Fruit fly (Drosophila melanogaster): ENCODE results near the gene CG3397.

CG3397 gene

DNA sequence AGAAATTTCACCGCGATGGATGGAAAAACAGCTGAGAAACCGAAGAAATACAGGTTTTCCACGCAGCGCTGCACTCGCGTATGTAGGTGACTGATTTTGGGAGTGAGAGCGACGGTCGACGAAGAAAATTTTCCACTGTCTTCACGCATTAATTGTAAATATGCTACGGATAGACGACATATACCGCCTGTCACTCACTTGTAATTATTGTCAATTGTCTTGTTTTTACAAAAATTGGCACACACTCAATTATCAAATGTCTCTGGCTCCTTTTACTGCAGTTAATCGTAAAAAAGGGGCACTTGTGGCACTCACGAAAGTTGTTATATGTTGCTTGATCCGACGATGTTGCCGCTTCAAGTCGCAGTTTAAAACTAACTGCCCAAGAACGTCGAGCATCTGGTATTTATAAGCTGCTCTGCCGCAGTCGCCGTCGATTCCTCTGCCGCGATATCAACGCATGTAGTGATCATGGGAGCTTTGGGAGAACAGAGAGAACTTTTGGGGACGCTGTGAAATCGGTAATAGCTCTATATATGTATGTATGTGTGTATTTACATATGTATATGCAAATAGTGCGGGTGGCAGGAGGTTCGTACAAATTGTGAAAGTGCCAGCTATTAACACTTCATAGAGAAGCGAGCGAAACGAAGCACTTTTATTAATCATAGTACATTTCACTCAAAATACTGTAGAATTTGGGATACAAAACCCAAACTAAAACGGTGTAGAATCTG lies 8.8 kb upstream of the CG3397 start, which contains the start of gene mfas (continued):
- peak; percentile 6; the same call in 1 of the 3 replicates for TF ChIP-seq zen2 (GFP tag; IDR thresholded peaks at IDR 0.05; ENCODE audit: partially characterized antibody)
- no peak for TF ChIP-seq Ets97D (GFP tag; optimal IDR thresholded peaks at IDR 0.05)
- 0 out of 2 replicates have a peak, but pooled peaks have one; percentile 6 for TF ChIP-seq ara (GFP tag; IDR thresholded peaks at IDR 0.05)
- no peak for TF ChIP-seq hkb (optimal IDR thresholded peaks at IDR 0.05)
- peak; percentile 47 for TF ChIP-seq hkb (GFP tag; IDR thresholded peaks at IDR 0.05)
- no peak for TF ChIP-seq shn (GFP tag; optimal IDR thresholded peaks at IDR 0.05)
- no peak for TF ChIP-seq Rfx (GFP tag; IDR thresholded peaks at IDR 0.05)
- TF ChIP-seq PHDP (tag; optimal IDR thresholded peaks at IDR 0.05) = peak; percentile 15
- peak; percentile 43 for TF ChIP-seq CG2875 (GFP tag; optimal IDR thresholded peaks at IDR 0.05)
- no peak; the same call in 1 of the 2 replicates for TF ChIP-seq CG14014 (GFP tag; IDR thresholded peaks at IDR 0.05)
- TF ChIP-seq CG14710 (tag; optimal IDR thresholded peaks at IDR 0.05) = no peak
- peak; percentile 25 for TF ChIP-seq unpg (GFP tag; optimal IDR thresholded peaks at IDR 0.05)
- TF ChIP-seq sim (GFP tag; IDR thresholded peaks at IDR 0.05) = no peak
- TF ChIP-seq tin (GFP tag; optimal IDR thresholded peaks at IDR 0.05) = no peak
- TF ChIP-seq inv (GFP tag; IDR thresholded peaks at IDR 0.05; ENCODE audit: partially characterized antibody) = no peak
- 0 out of 3 replicates have a peak, but pooled peaks have one; percentile 27 for TF ChIP-seq otp (GFP tag; IDR thresholded peaks at IDR 0.05)
- TF ChIP-seq CG7786 (GFP tag; optimal IDR thresholded peaks at IDR 0.05) = no peak
- peak; percentile 29 for TF ChIP-seq mirr (GFP tag; optimal IDR thresholded peaks at IDR 0.05)
- no peak for TF ChIP-seq CG10654 (GFP tag; optimal IDR thresholded peaks at IDR 0.05)
- no peak for TF ChIP-seq crol (GFP tag; IDR thresholded peaks at IDR 0.05)
- TF ChIP-seq CG17359 (tag; optimal IDR thresholded peaks at IDR 0.05) = peak; percentile 34

- no peak for TF ChIP-seq Nf-YA (GFP tag; IDR thresholded peaks at IDR 0.05)
- no peak for TF ChIP-seq CG1647 (GFP tag; optimal IDR thresholded peaks at IDR 0.05)
- TF ChIP-seq CG31224 (GFP tag; IDR thresholded peaks at IDR 0.05) = no peak
- peak; percentile 10 for TF ChIP-seq CG12071 (GFP tag; optimal IDR thresholded peaks at IDR 0.05)
- TF ChIP-seq exex (tag; optimal IDR thresholded peaks at IDR 0.05) = no peak
- no peak for TF ChIP-seq Hey (tag; optimal IDR thresholded peaks at IDR 0.05)
- peak; percentile 5 for TF ChIP-seq lab (GFP tag; optimal IDR thresholded peaks at IDR 0.05)
- TF ChIP-seq Rfx (GFP tag; IDR thresholded peaks at IDR 0.05) = 0 out of 2 replicates have a peak, but pooled peaks have one; percentile 20
- peak; percentile 5 for TF ChIP-seq PHDP (tag; optimal IDR thresholded peaks at IDR 0.05)
- peak; percentile 45 for TF ChIP-seq Med (GFP tag)
- peak; percentile 52 for TF ChIP-seq ATbp (GFP tag; optimal IDR thresholded peaks at IDR 0.05)
- 0 out of 3 replicates have a peak, but pooled peaks have one; percentile 30 for TF ChIP-seq C15 (GFP tag; IDR thresholded peaks at IDR 0.05)
These were observed 7.3 kb upstream of the CG3397 start for dm6 chr3R:11991538-11992164.

dm6 chr3R:11989996-11990395 lies 5.7 kb upstream of the CG3397 start:
- no peak for TF ChIP-seq CG3726 (GFP tag; IDR thresholded peaks at IDR 0.05)
- peak; percentile 29 for TF ChIP-seq oc (tag; optimal IDR thresholded peaks at IDR 0.05)
- no peak for TF ChIP-seq CG10959 (GFP tag; IDR thresholded peaks at IDR 0.05)
- TF ChIP-seq CG2875 (GFP tag; optimal IDR thresholded peaks at IDR 0.05) = no peak
- no peak for TF ChIP-seq eyg (GFP tag; optimal IDR thresholded peaks at IDR 0.05)
- no peak for TF ChIP-seq org-1 (GFP tag; optimal IDR thresholded peaks at IDR 0.05)
- no peak for TF ChIP-seq CG1233 (GFP tag; optimal IDR thresholded peaks at IDR 0.05)
- TF ChIP-seq CG10654 (GFP tag; optimal IDR thresholded peaks at IDR 0.05) = no peak
- TF ChIP-seq CG8478 (optimal IDR thresholded peaks at IDR 0.05) = no peak
- TF ChIP-seq jing (GFP tag; optimal IDR thresholded peaks at IDR 0.05) = no peak
- TF ChIP-seq Max (GFP tag; optimal IDR thresholded peaks at IDR 0.05) = no peak
- no peak for TF ChIP-seq Meics (GFP tag; optimal IDR thresholded peaks at IDR 0.05)
- no peak for TF ChIP-seq kay (GFP tag; optimal IDR thresholded peaks at IDR 0.05)
- TF ChIP-seq chinmo (GFP tag; IDR thresholded peaks at IDR 0.05; ENCODE audit: partially characterized antibody) = 0 out of 4 replicates have a peak, but pooled peaks have one; percentile 53
- no peak for TF ChIP-seq CG7839 (tag; optimal IDR thresholded peaks at IDR 0.05)
- no peak for TF ChIP-seq Ravus (GFP tag; IDR thresholded peaks at IDR 0.05)
- no peak for TF ChIP-seq sd (tag; optimal IDR thresholded peaks at IDR 0.05)
